Fruit fly (Drosophila melanogaster): ENCODE data around the gene Nf-YB.

DNA sequence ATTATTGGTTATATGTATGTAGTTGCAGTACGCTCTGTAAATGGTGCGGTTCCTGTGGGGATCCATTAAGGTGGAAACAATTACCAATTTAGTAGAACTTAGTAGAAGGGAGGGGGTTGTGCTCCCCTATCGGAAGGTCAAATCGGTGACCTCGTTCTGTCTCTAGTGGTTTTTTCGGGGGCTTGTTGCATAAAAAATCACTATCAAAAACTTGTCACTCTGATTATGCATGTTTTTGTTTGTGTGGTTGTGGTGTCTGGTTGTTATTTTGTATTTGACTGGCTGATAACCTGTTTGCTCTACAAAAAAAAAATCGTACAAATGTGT is 27.6 kb downstream of the Nf-YB start:
- TF ChIP-seq CTCF (optimal IDR thresholded peaks at IDR 0.05) (no peak), CG8478 (optimal IDR thresholded peaks at IDR 0.05) (no peak)

Data from S2 (cell line).